Fruit fly (Drosophila melanogaster) whole organism, embryonic: ENCODE results near the gene mRpS2.

Experiments used
- ATbp ChIP-seq: fragments of 200-800 bp; sonication (Bioruptor generic); optimal IDR thresholded peaks from 2 replicates; lab custom pipeline; 2017; ENCODE audit warnings: missing biosample characterization, mild to moderate bottlenecking, missing genetic modification characterization, missing genetic modification reagents
- Atf3 ChIP-seq: fragments of 200-800 bp; sonication (Bioruptor generic); optimal IDR thresholded peaks from 3 replicates; lab custom pipeline; 2016; ENCODE audit warnings: missing biosample characterization, missing genetic modification characterization
- Atf6 ChIP-seq: fragments of 200-800 bp; sonication (Bioruptor generic); IDR thresholded peaks from 2 replicates; pipeline ENCODE4 v1.3.6; 2022; ENCODE audit warnings: missing biosample characterization, missing genetic modification characterization
- Awh ChIP-seq: fragments of 200-800 bp; sonication (Bioruptor generic); IDR thresholded peaks from 2 replicates; pipeline ENCODE4, ENCODE4 v1.3.6; 2022; ENCODE audit warnings: missing biosample characterization, missing genetic modification characterization
- C15 ChIP-seq: fragments of 200-800 bp; sonication (Bioruptor generic); IDR thresholded peaks from 3 replicates; pipeline ENCODE4 v1.3.6; 2022; ENCODE audit warnings: missing biosample characterization, missing genetic modification characterization
- CG1024 ChIP-seq: fragments of 200-800 bp; sonication (Bioruptor generic); IDR thresholded peaks from 2 replicates; pipeline ENCODE4 v1.3.6; 2022; ENCODE audit warnings: missing biosample characterization, missing genetic modification characterization
- CG10267 ChIP-seq: fragments of 200-800 bp; sonication (Bioruptor generic); optimal IDR thresholded peaks from 2 replicates; lab custom pipeline; 2018; ENCODE audit warnings: missing biosample characterization, mild to moderate bottlenecking, missing genetic modification characterization, moderate library complexity
- CG12155 ChIP-seq: fragments of 200-800 bp; sonication (Bioruptor generic); optimal IDR thresholded peaks from 3 replicates; lab custom pipeline; 2016; ENCODE audit warnings: missing biosample characterization, missing genetic modification characterization
- CG12299 ChIP-seq: fragments of 200-800 bp; sonication (Bioruptor generic); optimal IDR thresholded peaks from 2 replicates; lab custom pipeline; 2018; ENCODE audit warnings: missing biosample characterization, mild to moderate bottlenecking, missing genetic modification characterization
- CG12659 ChIP-seq: fragments of 200-800 bp; sonication (Bioruptor generic); optimal IDR thresholded peaks from 3 replicates; lab custom pipeline; 2017; ENCODE audit warnings: mild to moderate bottlenecking, missing biosample characterization, missing genetic modification reagents, missing genetic modification characterization
- CG14050 ChIP-seq: fragments of 200-800 bp; sonication (Bioruptor generic); IDR thresholded peaks from 3 replicates; pipeline ENCODE4 v1.3.6; 2022; ENCODE audit warnings: missing biosample characterization, missing genetic modification characterization
- CG14441 ChIP-seq: fragments of 200-800 bp; sonication (Bioruptor generic); IDR thresholded peaks from 2 replicates; pipeline ENCODE4 v1.3.6; 2022; ENCODE audit warnings: missing biosample characterization, missing genetic modification characterization
- CG15269 ChIP-seq: fragments of 200-800 bp; sonication (Bioruptor generic); optimal IDR thresholded peaks from 2 replicates; lab custom pipeline; 2018; ENCODE audit warnings: missing biosample characterization, mild to moderate bottlenecking, missing genetic modification characterization, moderate library complexity
- CG15696 ChIP-seq: fragments of 200-800 bp; sonication (Bioruptor generic); optimal IDR thresholded peaks from 2 replicates; lab custom pipeline; 2019; ENCODE audit warnings: missing biosample characterization, mild to moderate bottlenecking, missing genetic modification characterization, moderate library complexity
- CG17829 ChIP-seq: fragments of 200-800 bp; optimal IDR thresholded peaks from 2 replicates; lab custom pipeline; 2019; ENCODE audit warnings: missing biosample characterization, mild to moderate bottlenecking, missing genetic modification characterization, moderate library complexity
- CG31224 ChIP-seq: fragments of 200-800 bp; sonication (Bioruptor generic); IDR thresholded peaks from 2 replicates; pipeline ENCODE4 v1.3.6; 2022; ENCODE audit warnings: missing biosample characterization, missing genetic modification characterization
- CG6854 ChIP-seq: fragments of 200-800 bp; sonication (Bioruptor generic); optimal IDR thresholded peaks from 3 replicates; lab custom pipeline; 2017; ENCODE audit warnings: missing biosample characterization, mild to moderate bottlenecking, missing genetic modification characterization
- CG7271 ChIP-seq: fragments of 200-800 bp; sonication (Bioruptor generic); optimal IDR thresholded peaks from 2 replicates; lab custom pipeline; 2018; ENCODE audit warnings: missing biosample characterization, mild to moderate bottlenecking, missing genetic modification characterization, moderate library complexity
- CG7786 ChIP-seq: fragments of 200-800 bp; sonication (Bioruptor generic); optimal IDR thresholded peaks from 2 replicates; lab custom pipeline; 2016; ENCODE audit warnings: missing biosample characterization, missing genetic modification characterization
- CG8089 ChIP-seq: fragments of 200-800 bp; sonication (Bioruptor generic); optimal IDR thresholded peaks from 3 replicates; lab custom pipeline; 2016; ENCODE audit warnings: missing biosample characterization, missing genetic modification characterization
- CG8290 ChIP-seq, 3 experiments: fragments of 200-800 bp; sonication (Bioruptor generic); optimal IDR thresholded peaks; 2 replicates each; lab custom pipeline; 2016 to 2019; ENCODE audit warnings: missing biosample characterization in 3 of 3, missing genetic modification characterization in 3 of 3, mild to moderate bottlenecking in 2 of 3, moderate library complexity in 1 of 3
- CG9817 ChIP-seq: fragments of 200-800 bp; sonication (Bioruptor generic); optimal IDR thresholded peaks from 2 replicates; lab custom pipeline; 2018; ENCODE audit warnings: missing biosample characterization, mild to moderate bottlenecking, missing genetic modification characterization, moderate library complexity
- Dfd ChIP-seq, 2 experiments: fragments of >200 bp; optimal IDR thresholded peaks; 2 replicates each; lab custom pipeline; 2017; ENCODE audit warnings: missing biosample characterization in 2 of 2, missing genetic modification characterization in 2 of 2
- GATAe ChIP-seq: fragments of 200-800 bp; sonication (Bioruptor generic); conservative IDR thresholded peaks from 2 replicates; pipeline ENCODE4 v1.3.6; 2022; ENCODE audit warnings: missing biosample characterization, missing genetic modification characterization
- Med ChIP-seq: fragments of 200-800 bp; sonication (Bioruptor generic); peaks from one replicate; lab custom pipeline; 2016; ENCODE audit warnings: missing biosample characterization, missing genetic modification characterization, mild to moderate bottlenecking, inconsistent platforms, moderate library complexity
- Meics ChIP-seq: fragments of 200-800 bp; sonication (Bioruptor generic); optimal IDR thresholded peaks from 2 replicates; lab custom pipeline; 2017; ENCODE audit warnings: missing biosample characterization, mild to moderate bottlenecking, missing genetic modification characterization
- Rfx ChIP-seq: fragments of 200-800 bp; sonication (Bioruptor generic); IDR thresholded peaks from 2 replicates; pipeline ENCODE4 v1.3.6; 2022; ENCODE audit warnings: missing biosample characterization, missing genetic modification characterization
- Sox100B ChIP-seq: fragments of 200-800 bp; sonication (Bioruptor generic); optimal IDR thresholded peaks from 3 replicates; lab custom pipeline; 2018; ENCODE audit warnings: missing biosample characterization, mild to moderate bottlenecking, missing genetic modification characterization
- Stat92E ChIP-seq, 3 experiments: fragments of >200 bp in 2 of 3; fragments of 200-800 bp in 1 of 3; sonication (Bioruptor generic) in 1 of 3; optimal IDR thresholded peaks; 2 replicates each; lab custom pipeline; 2017 to 2019; ENCODE audit warnings: missing biosample characterization in 3 of 3, missing genetic modification characterization in 3 of 3, mild to moderate bottlenecking in 1 of 3, moderate library complexity in 1 of 3
- ase ChIP-seq: fragments of 200-800 bp; sonication (Bioruptor generic); IDR thresholded peaks from 3 replicates; pipeline ENCODE4 v1.3.6; 2022; ENCODE audit warnings: missing biosample characterization, missing genetic modification characterization
- chinmo ChIP-seq: fragments of 200-800 bp; sonication (Bioruptor generic); IDR thresholded peaks from 4 replicates; pipeline ENCODE4 v1.3.6; 2022; ENCODE audit warnings: missing biosample characterization, missing genetic modification characterization; ENCODE audit not compliant: partially characterized antibody
- crol ChIP-seq: fragments of 200-800 bp; sonication (Bioruptor generic); IDR thresholded peaks from 2 replicates; pipeline ENCODE4 v1.3.6; 2022; ENCODE audit warnings: missing biosample characterization, missing genetic modification characterization
- dysf ChIP-seq: fragments of 200-800 bp; sonication (Bioruptor generic); IDR thresholded peaks from 3 replicates; pipeline ENCODE4 v1.3.6; 2022; ENCODE audit warnings: missing biosample characterization, missing genetic modification characterization
- h ChIP-seq: fragments of >200 bp; optimal IDR thresholded peaks from 2 replicates; lab custom pipeline; 2017
- lab ChIP-seq: fragments of 200-800 bp; sonication (Bioruptor generic); optimal IDR thresholded peaks from 3 replicates; lab custom pipeline; 2017; ENCODE audit warnings: missing biosample characterization, missing genetic modification characterization, mild to moderate bottlenecking, moderate library complexity, missing genetic modification reagents
- lbe ChIP-seq: fragments of 200-800 bp; sonication (Bioruptor generic); optimal IDR thresholded peaks from 2 replicates; lab custom pipeline; 2016; ENCODE audit warnings: missing biosample characterization, mild to moderate bottlenecking, missing genetic modification characterization
- lmd ChIP-seq: fragments of 200-800 bp; sonication (Bioruptor generic); IDR thresholded peaks from 2 replicates; pipeline ENCODE4 v1.3.6; 2022; ENCODE audit warnings: missing biosample characterization, missing genetic modification characterization
- lola ChIP-seq, 3 experiments: fragments of >200 bp in 2 of 3; fragments of 200-800 bp in 1 of 3; sonication (Bioruptor generic) in 1 of 3; optimal IDR thresholded peaks; 2 replicates each; lab custom pipeline; 2017 to 2019; ENCODE audit warnings: missing biosample characterization in 3 of 3, missing genetic modification characterization in 3 of 3, mild to moderate bottlenecking in 1 of 3, moderate library complexity in 1 of 3
- oc ChIP-seq: fragments of 200-800 bp; sonication (Bioruptor generic); optimal IDR thresholded peaks from 2 replicates; lab custom pipeline; 2018; ENCODE audit warnings: missing biosample characterization, mild to moderate bottlenecking, missing genetic modification characterization, moderate library complexity
- onecut ChIP-seq: fragments of 200-800 bp; sonication (Bioruptor generic); IDR thresholded peaks from 2 replicates; pipeline ENCODE4 v1.3.6; 2022; ENCODE audit warnings: missing biosample characterization, missing genetic modification characterization
- pho ChIP-seq: fragments of 200-800 bp; sonication (Bioruptor generic); optimal IDR thresholded peaks from 2 replicates; lab custom pipeline; 2016; ENCODE audit warnings: missing biosample characterization, missing genetic modification characterization
- row ChIP-seq: fragments of 200-800 bp; sonication (Bioruptor generic); IDR thresholded peaks from 3 replicates; pipeline ENCODE4 v1.3.6; 2022; ENCODE audit warnings: missing biosample characterization, missing genetic modification characterization
- scrt ChIP-seq: fragments of 200-800 bp; sonication (Bioruptor generic); optimal IDR thresholded peaks from 2 replicates; lab custom pipeline; 2018; ENCODE audit warnings: missing biosample characterization, mild to moderate bottlenecking, missing genetic modification characterization, moderate library complexity
- so ChIP-seq: fragments of 200-800 bp; sonication (Bioruptor generic); IDR thresholded peaks from 3 replicates; pipeline ENCODE4 v1.3.6; 2022; ENCODE audit warnings: missing biosample characterization, missing genetic modification characterization
- sr ChIP-seq: fragments of 200-800 bp; sonication (Bioruptor generic); IDR thresholded peaks from 3 replicates; pipeline ENCODE4 v1.3.6; 2022; ENCODE audit warnings: missing biosample characterization, missing genetic modification characterization
- tgo ChIP-seq: fragments of 200-800 bp; sonication (Bioruptor generic); IDR thresholded peaks from 3 replicates; pipeline ENCODE4 v1.3.6; 2022; ENCODE audit warnings: missing biosample characterization, missing genetic modification characterization
- tio ChIP-seq: fragments of 200-800 bp; sonication (Bioruptor generic); optimal IDR thresholded peaks from 2 replicates; lab custom pipeline; 2017; ENCODE audit warnings: missing biosample characterization, missing genetic modification characterization, inconsistent platforms
- wek ChIP-seq: fragments of 200-800 bp; sonication (Bioruptor generic); optimal IDR thresholded peaks from 3 replicates; lab custom pipeline; 2018; ENCODE audit warnings: missing biosample characterization, mild to moderate bottlenecking, missing genetic modification characterization, moderate library complexity

mRpS2 gene

DNA sequence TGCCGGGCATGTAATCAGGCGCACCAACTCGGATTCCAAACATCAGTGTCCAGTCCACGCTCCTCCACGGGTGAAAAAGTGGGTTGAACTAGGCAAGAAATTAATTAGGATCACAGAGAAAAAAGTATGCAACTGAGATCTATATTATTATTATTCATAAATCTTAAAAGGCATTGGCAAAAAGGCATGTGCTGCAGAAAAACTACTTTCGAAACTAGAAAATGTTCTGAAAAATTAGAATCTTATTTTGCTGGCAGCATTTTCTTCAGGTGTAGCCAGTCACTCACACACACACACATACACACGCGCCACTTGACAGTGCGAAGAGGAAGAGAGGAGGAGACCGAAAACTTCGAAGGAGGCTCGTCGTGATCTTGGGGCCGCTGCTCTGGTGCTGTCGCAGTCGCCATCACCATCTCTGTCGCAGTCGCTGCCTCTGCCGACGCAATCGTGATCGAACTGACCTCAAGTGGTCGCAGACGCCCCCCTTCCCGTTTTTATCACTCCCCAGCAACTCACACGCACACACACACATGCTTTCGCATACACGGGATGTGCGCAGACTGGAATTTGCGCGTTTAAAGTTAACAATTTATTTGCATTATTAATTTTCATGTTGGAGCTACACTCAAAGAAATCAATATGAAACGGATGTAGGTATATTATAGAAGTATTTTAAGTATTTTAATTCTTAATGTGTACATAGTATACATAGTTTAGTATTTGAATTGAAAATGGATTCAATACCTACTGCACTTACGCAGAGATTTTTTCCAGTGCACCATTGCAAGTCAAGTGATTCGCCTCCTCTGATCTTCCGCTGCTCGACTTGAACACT, 37.4 kb upstream of the mRpS2 start (continued):
- TF ChIP-seq tio (GFP tag; lab: Kevin White, UChicago) (peak; percentile 58), lmd (peak; percentile 63), h (no peak), Med (GFP tag; lab: Kevin White, UChicago) (peak; percentile 71), CG7271 (peak; percentile 36), wek (no peak), Dfd (GFP tag; optimal IDR thresholded peaks at IDR 0.05; lab: Kevin White, UChicago) (no peak), row (GFP tag; lab: Robert Waterston, UW) (peak; percentile 66), Atf6 (GFP tag; lab: Robert Waterston, UW) (0 out of 2 replicates have a peak, but pooled peaks have one; percentile 13), Awh (GFP tag; lab: Robert Waterston, UW) (peak; percentile 63), CG14050 (GFP tag; lab: Robert Waterston, UW) (peak; percentile 39; the same call in 2 of the 3 replicates), CG1024 (GFP tag; lab: Robert Waterston, UW) (peak; percentile 60; the same call in 1 of the 2 replicates), sr (GFP tag; lab: Robert Waterston, UW) (no peak), lola (GFP tag; optimal IDR thresholded peaks at IDR 0.05; lab: Kevin White, UChicago) (peak in 1 of 3 experiments; percentile 23), C15 (0 out of 3 replicates have a peak, but pooled peaks have one; percentile 15), CG6854 (no peak), crol (GFP tag; lab: Robert Waterston, UW) (peak; percentile 69), oc (tag; lab: Kevin White, UChicago) (no peak), CG7786 (GFP tag; lab: Kevin White, UChicago) (no peak), pho (GFP tag; lab: Kevin White, UChicago) (no peak), CG12299 (tag; lab: Kevin White, UChicago) (no peak), CG15269 (tag; lab: Kevin White, UChicago) (peak; percentile 67), CG31224 (GFP tag; lab: Robert Waterston, UW) (peak; percentile 36), CG17829 (tag; lab: Kevin White, UChicago) (peak; percentile 45), ase (peak; percentile 72; the same call in 2 of the 3 replicates), lab (peak; percentile 62), Meics (GFP tag; lab: Kevin White, UChicago) (peak; percentile 49), scrt (GFP tag; lab: Kevin White, UChicago) (peak; percentile 8), chinmo (peak; percentile 58; the same call in 2 of the 4 replicates), CG12659 (GFP tag; lab: Kevin White, UChicago) (peak; percentile 18), Sox100B (GFP tag; lab: Kevin White, UChicago) (no peak), GATAe (GFP tag; lab: Robert Waterston, UW) (peak; percentile 28; the same call in 1 of the 2 replicates), dysf (GFP tag; lab: Robert Waterston, UW) (peak; percentile 75), CG12155 (peak; percentile 39), CG10267 (peak; percentile 15), CG14441 (GFP tag; lab: Robert Waterston, UW) (peak; percentile 77), CG8089 (GFP tag; lab: Kevin White, UChicago) (no peak), tgo (GFP tag; lab: Robert Waterston, UW) (peak; percentile 70; the same call in 2 of the 3 replicates), Stat92E (GFP tag; optimal IDR thresholded peaks at IDR 0.05; lab: Kevin White, UChicago) (no peak), CG9817 (peak; percentile 55), Rfx (GFP tag; lab: Robert Waterston, UW) (peak; percentile 80), onecut (GFP tag; lab: Robert Waterston, UW) (no peak), CG8290 (GFP tag; optimal IDR thresholded peaks at IDR 0.05; lab: Kevin White, UChicago) (no peak), CG8290 (tag; optimal IDR thresholded peaks at IDR 0.05; lab: Kevin White, UChicago) (peak in 1 of 2 experiments; percentile 72), Atf3 (no peak), lbe (GFP tag; lab: Kevin White, UChicago) (peak; percentile 87), so (GFP tag; lab: Robert Waterston, UW) (peak; percentile 57; the same call in 1 of the 3 replicates), ATbp (peak; percentile 50), CG15696 (tag; lab: Kevin White, UChicago) (peak; percentile 27)
